Fruit fly (Drosophila melanogaster) whole organism, prepupa: ENCODE results near the gene slp1.

Experiments used
- Blimp-1 ChIP-seq: fragments of 200-800 bp; sonication (Bioruptor generic); optimal IDR thresholded peaks from 3 replicates; lab custom pipeline; 2017; ENCODE audit warnings: missing biosample characterization, missing genetic modification characterization, mild to moderate bottlenecking, moderate library complexity, missing genetic modification reagents
- CG11902 ChIP-seq: fragments of 200-800 bp; sonication (Bioruptor generic); optimal IDR thresholded peaks from 3 replicates; lab custom pipeline; 2016; ENCODE audit warnings: missing biosample characterization, missing genetic modification characterization
- CG4318 ChIP-seq: fragments of 200-800 bp; sonication (Bioruptor generic); optimal IDR thresholded peaks from 3 replicates; lab custom pipeline; 2017; ENCODE audit warnings: missing biosample characterization, mild to moderate bottlenecking, missing genetic modification characterization
- cyc ChIP-seq: fragments of 200-800 bp; sonication (Bioruptor generic); optimal IDR thresholded peaks from 3 replicates; lab custom pipeline; 2016; ENCODE audit warnings: missing biosample characterization, missing genetic modification characterization
- dac ChIP-seq: fragments of 200-800 bp; sonication (Bioruptor generic); optimal IDR thresholded peaks from 2 replicates; lab custom pipeline; 2017; ENCODE audit warnings: missing biosample characterization, mild to moderate bottlenecking, missing genetic modification characterization

dm6 chr2L:3787028-3787427 is 38.4 kb upstream of the slp1 start, which contains the start of gene bark:
- TF ChIP-seq CG4318 (GFP tag; lab: Kevin White, UChicago) (no peak), cyc (GFP tag; lab: Kevin White, UChicago) (no peak), dac (no peak), Blimp-1 (GFP tag; lab: Kevin White, UChicago) (no peak), CG11902 (no peak)
